Fruit fly (Drosophila melanogaster) whole organism, embryonic: ENCODE measurements around the gene CG42375.

Source experiments
- CG14860 ChIP-seq: fragments of 200-800 bp; sonication (Bioruptor generic); IDR thresholded peaks from 3 replicates; pipeline ENCODE4 v1.3.6; 2022; ENCODE audit warnings: missing biosample characterization, missing genetic modification characterization; ENCODE audit not compliant: partially characterized antibody
- gfzf ChIP-seq: fragments of 200-800 bp; sonication (Bioruptor generic); optimal IDR thresholded peaks from 2 replicates; lab custom pipeline; 2016; ENCODE audit warnings: missing biosample characterization, mild to moderate bottlenecking, missing genetic modification characterization, moderate library complexity
- gsb-n ChIP-seq: fragments of 200-800 bp; sonication (Bioruptor generic); optimal IDR thresholded peaks from 3 replicates; lab custom pipeline; 2018; ENCODE audit warnings: missing biosample characterization, mild to moderate bottlenecking, missing genetic modification characterization
- run ChIP-seq: fragments of 200-800 bp; sonication (Bioruptor generic); optimal IDR thresholded peaks from 3 replicates; lab custom pipeline; 2018; ENCODE audit warnings: missing biosample characterization, mild to moderate bottlenecking, missing genetic modification characterization
- ttk ChIP-seq: fragments of 200-800 bp; sonication (Bioruptor generic); IDR thresholded peaks from 2 replicates; pipeline ENCODE4 v2.1.2; 2022; ENCODE audit warnings: missing biosample characterization, missing genetic modification characterization

DNA sequence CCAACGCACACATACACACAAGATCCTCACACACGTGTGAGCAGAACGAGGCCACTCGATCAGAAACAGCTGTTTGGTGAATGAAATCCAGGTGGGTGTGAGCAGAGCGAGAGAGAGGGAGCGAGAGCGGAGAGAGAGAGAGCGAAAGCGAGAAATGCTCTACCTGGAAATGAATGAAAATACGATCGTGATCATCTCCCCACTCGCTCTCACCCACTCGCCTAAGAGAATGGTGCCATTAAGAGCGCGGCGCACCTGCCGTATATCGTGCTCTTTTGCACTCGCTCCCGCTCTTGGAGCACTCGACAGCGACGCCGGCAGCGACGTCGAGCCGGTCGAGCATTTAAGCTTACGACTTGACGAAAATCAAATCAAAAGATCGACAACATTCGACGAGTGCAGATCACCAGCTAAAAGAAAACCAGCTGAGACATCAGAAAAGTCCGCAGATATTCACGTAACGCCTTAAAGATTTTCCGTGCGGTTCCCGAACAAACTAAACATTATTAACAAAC lies 33.4 kb downstream of the CG42375 start, which contains the start of the genes tal-1A, tal-2A, tal-3A and tal-AA:
- TF ChIP-seq run (no peak), gsb-n (tag; lab: Kevin White, UChicago) (peak; percentile 26), CG14860 (GFP tag; lab: Robert Waterston, UW) (no peak), gfzf (GFP tag; lab: Kevin White, UChicago) (no peak), ttk (GFP tag; lab: Robert Waterston, UW) (no peak)
